Worm (Caenorhabditis elegans): Measurements from ENCODE around the gene srw-73.

DNA sequence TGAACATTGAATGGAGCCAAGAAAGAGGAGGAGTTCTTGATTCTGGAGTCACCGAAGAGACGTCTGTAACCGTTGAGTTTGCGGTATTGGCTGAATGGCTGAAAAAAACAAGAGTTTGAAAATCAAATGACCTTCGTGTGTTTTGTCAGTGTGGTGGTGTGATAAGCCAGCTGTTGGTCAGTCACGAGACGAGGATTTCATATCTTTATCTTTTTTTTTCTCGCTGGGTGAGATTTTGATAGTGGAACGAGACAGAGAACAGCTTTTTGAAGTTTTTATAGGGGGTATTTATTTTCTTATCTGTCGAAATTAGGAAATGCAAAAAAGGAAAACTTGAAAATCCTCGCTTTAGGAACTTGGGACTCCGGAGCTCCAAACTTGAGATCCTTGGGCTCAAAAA lies 6.2 kb upstream of the srw-73 start:
- TF ChIP-seq zip-8 (tag; optimal IDR thresholded peaks at IDR 0.05): no peak
- TF ChIP-seq sptf-1 (tag; optimal IDR thresholded peaks at IDR 0.05): no peak
- no peak for TF ChIP-seq ces-1 (GFP tag; optimal IDR thresholded peaks at IDR 0.05)
- TF ChIP-seq unc-62 (GFP tag; optimal IDR thresholded peaks at IDR 0.05): no peak
- no peak for TF ChIP-seq unc-39 (tag; optimal IDR thresholded peaks at IDR 0.05)
- no peak for TF ChIP-seq nhr-76 (tag; optimal IDR thresholded peaks at IDR 0.05)
- TF ChIP-seq lsy-2 (tag; optimal IDR thresholded peaks at IDR 0.05): no peak
- TF ChIP-seq nhr-28 (tag; optimal IDR thresholded peaks at IDR 0.05): no peak
- no peak for TF ChIP-seq mep-1 (tag; optimal IDR thresholded peaks at IDR 0.05)
